Worm (Caenorhabditis elegans) whole organism, young adult: ENCODE results near the gene C04G2.10.

Source experiments
- B0035.1 ChIP-seq: sonication (generic microtip); optimal IDR thresholded peaks from 2 replicates; lab custom pipeline; 2016; ENCODE audit warnings: missing genetic modification characterization, mild to moderate bottlenecking, missing compliant biosample characterization, missing genotype, missing genetic modification reagents
- C06A6.2 ChIP-seq: fragments of 200-800 bp; sonication (Bioruptor generic); conservative IDR thresholded peaks from 2 replicates; pipeline ENCODE4 v1.3.6; 2022; ENCODE audit warnings: missing genetic modification characterization, missing compliant biosample characterization
- F37B4.10 ChIP-seq: fragments of 200-800 bp; sonication (Bioruptor generic); IDR thresholded peaks from 2 replicates; pipeline ENCODE4 v1.3.6; 2022; ENCODE audit warnings: missing genetic modification characterization, missing compliant biosample characterization
- F39B2.1 ChIP-seq: fragments of 200-800 bp; sonication (Bioruptor generic); IDR thresholded peaks from 2 replicates; pipeline ENCODE4 v1.3.6; 2022; ENCODE audit warnings: missing genetic modification reagents, missing genetic modification characterization, missing compliant biosample characterization
- F55B11.4 ChIP-seq: sonication (generic microtip); optimal IDR thresholded peaks from 2 replicates; lab custom pipeline; 2016; ENCODE audit warnings: missing compliant biosample characterization, missing genetic modification characterization, borderline replicate concordance; ENCODE audit not compliant: insufficient read depth
- F57A8.1 ChIP-seq: fragments of 200-800 bp; sonication (Bioruptor generic); optimal IDR thresholded peaks from 2 replicates; lab custom pipeline; 2018; ENCODE audit warnings: mild to moderate bottlenecking, missing genetic modification characterization, moderate library complexity, missing compliant biosample characterization
- Y56A3A.18 ChIP-seq: fragments of 200-800 bp; sonication (Bioruptor generic); IDR thresholded peaks from 2 replicates; pipeline ENCODE4 v1.3.6; 2022; ENCODE audit warnings: missing genetic modification reagents, missing genetic modification characterization, missing compliant biosample characterization
- attf-3 ChIP-seq: fragments of 200-800 bp; sonication (Bioruptor generic); conservative IDR thresholded peaks from 2 replicates; pipeline ENCODE4 v1.3.6; 2022; ENCODE audit warnings: missing genetic modification reagents, missing genetic modification characterization, missing compliant biosample characterization
- bed-1 ChIP-seq: fragments of 200-800 bp; sonication (Bioruptor generic); IDR thresholded peaks from 2 replicates; pipeline ENCODE4 v1.3.6; 2022; ENCODE audit warnings: missing genetic modification reagents, missing genetic modification characterization, missing compliant biosample characterization
- cebp-2 ChIP-seq: fragments of 200-800 bp; sonication (Bioruptor generic); IDR thresholded peaks from 2 replicates; pipeline ENCODE4 v1.3.6; 2022; ENCODE audit warnings: missing genetic modification characterization, missing compliant biosample characterization
- dpff-1 ChIP-seq: sonication (generic microtip); optimal IDR thresholded peaks from 2 replicates; lab custom pipeline; 2017; ENCODE audit warnings: mild to moderate bottlenecking, missing genetic modification characterization, missing compliant biosample characterization
- dpl-1 ChIP-seq: fragments of 150-350 bp; optimal IDR thresholded peaks from 2 replicates; lab custom pipeline; 2014; ENCODE audit warnings: missing biosample characterization, missing genetic modification reagents, missing genetic modification characterization
- him-1 ChIP-seq: sonication (generic microtip); optimal IDR thresholded peaks from 2 replicates; lab custom pipeline; 2016; ENCODE audit warnings: missing genotype, missing genetic modification reagents, missing genetic modification characterization, missing compliant biosample characterization
- hsf-1 ChIP-seq: fragments of 200-800 bp; sonication (Bioruptor generic); IDR thresholded peaks from 2 replicates; pipeline ENCODE4 v1.3.6; 2022; ENCODE audit warnings: missing genetic modification reagents, missing genetic modification characterization, missing compliant biosample characterization
- madf-6 ChIP-seq: fragments of 200-800 bp; sonication (Bioruptor generic); IDR thresholded peaks from 2 replicates; pipeline ENCODE4 v1.3.6; 2022; ENCODE audit warnings: missing genetic modification reagents, missing genetic modification characterization, missing compliant biosample characterization
- mcd-1 ChIP-seq: fragments of 200-800 bp; sonication (Bioruptor generic); IDR thresholded peaks from 2 replicates; pipeline ENCODE4 v1.3.6; 2022; ENCODE audit warnings: missing genetic modification reagents, missing genetic modification characterization, missing compliant biosample characterization
- nhr-120 ChIP-seq: fragments of 200-800 bp; sonication (Bioruptor generic); IDR thresholded peaks from 2 replicates; pipeline ENCODE4 v1.3.6; 2022; ENCODE audit warnings: missing genetic modification characterization, missing compliant biosample characterization
- nhr-27 ChIP-seq: fragments of 200-800 bp; sonication (Bioruptor generic); optimal IDR thresholded peaks from 2 replicates; lab custom pipeline; 2018; ENCODE audit warnings: mild to moderate bottlenecking, missing genetic modification characterization, moderate library complexity, missing compliant biosample characterization
- rpc-1 ChIP-seq, 2 experiments: fragments of 150-350 bp in 1 of 2; sonication (generic microtip) in 1 of 2; optimal IDR thresholded peaks; 2 replicates each; lab custom pipeline; 2014 to 2018; ENCODE audit warnings: missing biosample characterization in 1 of 2, missing genetic modification characterization in 1 of 2, missing genetic modification reagents in 1 of 2, missing genotype in 1 of 2
- snpc-1.3 ChIP-seq: sonication (generic microtip); optimal IDR thresholded peaks from 2 replicates; lab custom pipeline; 2017; ENCODE audit warnings: missing genetic modification characterization, mild to moderate bottlenecking, missing compliant biosample characterization, antibody characterized with exemption, moderate library complexity, missing genotype, missing genetic modification reagents; ENCODE audit not compliant: insufficient read depth
- snpc-3.4 ChIP-seq: sonication (generic microtip); optimal IDR thresholded peaks from 2 replicates; lab custom pipeline; 2017; ENCODE audit warnings: missing genetic modification characterization, mild to moderate bottlenecking, missing compliant biosample characterization, antibody characterized with exemption, moderate library complexity, missing genotype, missing genetic modification reagents
- snpc-4 ChIP-seq, 5 experiments: fragments of 150-350 bp in 1 of 5; sonication (generic microtip) in 4 of 5; optimal IDR thresholded peaks; 2 replicates each; lab custom pipeline; 2014 to 2018; ENCODE audit warnings: missing genetic modification characterization in 5 of 5, missing biosample characterization in 3 of 5, antibody characterized with exemption in 2 of 5, mild to moderate bottlenecking in 2 of 5, missing compliant biosample characterization in 2 of 5, missing genotype in 2 of 5, moderate library complexity in 2 of 5, missing genetic modification reagents in 1 of 5
- sptf-2 ChIP-seq: fragments of 200-800 bp; sonication (Bioruptor generic); optimal IDR thresholded peaks from 2 replicates; lab custom pipeline; 2018; ENCODE audit warnings: mild to moderate bottlenecking, missing genetic modification characterization, missing compliant biosample characterization
- tbx-9 ChIP-seq: sonication (generic microtip); optimal IDR thresholded peaks from 2 replicates; lab custom pipeline; 2016; ENCODE audit warnings: borderline replicate concordance, missing genetic modification characterization, inconsistent platforms, missing compliant biosample characterization
- tlf-1 ChIP-seq: fragments of 200-800 bp; sonication (Bioruptor generic); optimal IDR thresholded peaks from 2 replicates; lab custom pipeline; 2018; ENCODE audit warnings: mild to moderate bottlenecking, missing genetic modification characterization, missing compliant biosample characterization
- unc-130 ChIP-seq: sonication (generic microtip); optimal IDR thresholded peaks from 2 replicates; lab custom pipeline; 2016; ENCODE audit warnings: missing genetic modification reagents, missing genetic modification characterization, missing compliant biosample characterization
- xnd-1 ChIP-seq: sonication (generic microtip); optimal IDR thresholded peaks from 2 replicates; lab custom pipeline; 2016; ENCODE audit warnings: missing genotype, missing genetic modification reagents, missing genetic modification characterization, missing compliant biosample characterization
- ztf-26 ChIP-seq: sonication (generic microtip); optimal IDR thresholded peaks from 2 replicates; lab custom pipeline; 2017; ENCODE audit warnings: missing genetic modification characterization, missing compliant biosample characterization
- ztf-28 ChIP-seq: fragments of 200-800 bp; sonication (Bioruptor generic); IDR thresholded peaks from 2 replicates; pipeline ENCODE4 v1.3.6; 2022; ENCODE audit warnings: missing genetic modification reagents, missing genetic modification characterization, missing compliant biosample characterization

Gene C04G2.10

DNA sequence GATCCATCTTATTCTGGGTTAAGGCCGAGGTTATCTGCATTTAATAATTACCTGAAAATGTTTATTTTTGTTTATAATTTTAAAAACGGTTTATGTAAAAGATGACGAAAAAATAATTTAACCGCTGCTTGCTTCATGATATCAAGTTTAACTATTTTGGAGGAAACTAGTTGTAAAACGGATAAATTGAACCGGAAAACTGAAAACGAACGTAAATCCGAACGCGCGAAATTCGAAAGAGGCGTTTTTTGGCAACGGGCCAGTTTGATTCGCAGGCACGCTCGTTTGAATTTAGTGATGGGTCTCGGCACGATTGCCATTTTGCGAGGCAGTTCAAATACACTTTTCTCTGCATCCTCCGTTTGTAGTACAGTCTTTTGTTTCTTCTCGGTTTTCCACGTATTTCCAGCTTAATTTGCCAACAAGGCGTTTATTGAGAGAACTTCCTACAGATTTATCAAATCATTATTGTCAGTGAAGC, 13.7 kb downstream of the C04G2.10 start, which contains the start of the genes gtbp-1 and K08F4.3 (continued):
- TF ChIP-seq rpc-1 (optimal IDR thresholded peaks at IDR 0.05; lab: Kevin White, UChicago) (no peak), rpc-1 (tag; optimal IDR thresholded peaks at IDR 0.05; lab: Kevin White, UChicago) (no peak), xnd-1 (peak; percentile 8), him-1 (peak; percentile 33), tlf-1 (GFP tag; lab: Kevin White, UChicago) (no peak), sptf-2 (GFP tag; lab: Kevin White, UChicago) (no peak), attf-3 (GFP tag; lab: Robert Waterston, UW) (peak; percentile 47)

- TF ChIP-seq nhr-120 (GFP tag; lab: Robert Waterston, UW): no peak
- no peak for TF ChIP-seq dpl-1 (GFP tag; lab: Kevin White, UChicago)
- TF ChIP-seq nhr-27 (tag; lab: Kevin White, UChicago): no peak
- TF ChIP-seq madf-6: no peak
- TF ChIP-seq F55B11.4 (tag; lab: Kevin White, UChicago): no peak
- TF ChIP-seq F39B2.1 (GFP tag; lab: Robert Waterston, UW): no peak
- TF ChIP-seq snpc-1.3 (tag; lab: Kevin White, UChicago): no peak
- TF ChIP-seq bed-1 (GFP tag; lab: Robert Waterston, UW): no peak
- TF ChIP-seq hsf-1 (GFP tag; lab: Robert Waterston, UW): no peak
- TF ChIP-seq, all 124 proteins: peak for 0
Observed at ce11 chrIV:10129957-10130356, 14.7 kb downstream of the C04G2.10 start, which contains the start of gene glt-3. TSS of gene glt-3 (plus strand) at chrIV:10130257.

DNA sequence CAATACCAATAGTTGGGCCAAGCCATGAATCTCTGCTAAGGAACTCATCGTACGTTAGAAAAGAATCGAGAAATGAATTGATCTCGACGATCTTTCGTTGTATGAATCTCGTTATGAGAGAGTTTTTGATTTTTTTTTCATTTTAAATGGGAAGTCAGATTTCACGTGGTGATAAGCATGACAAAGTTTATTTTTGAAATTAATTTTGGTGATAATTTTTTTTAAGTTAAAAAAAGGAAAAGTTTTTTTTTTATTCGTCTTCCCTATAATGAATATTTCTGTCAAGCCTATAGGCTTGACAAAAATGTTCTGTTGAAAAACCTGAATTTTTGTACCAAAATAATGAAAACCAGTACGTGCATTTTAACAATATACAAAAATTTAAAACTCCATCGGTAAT, 20.6 kb downstream of the C04G2.10 start, which contains the start of gene K08F4.5:
Gene K08F4.5 (minus strand): TSS at position 101 of the 400 bp plus-strand sequence.
- no peak for TF ChIP-seq snpc-4 (GFP tag; optimal IDR thresholded peaks at IDR 0.05; lab: Kevin White, UChicago)
- no peak for TF ChIP-seq snpc-4 (tag; optimal IDR thresholded peaks at IDR 0.05; lab: Kevin White, UChicago)
- no peak for TF ChIP-seq xnd-1
- TF ChIP-seq him-1: no peak
- TF ChIP-seq F37B4.10 (GFP tag; lab: Robert Waterston, UW): no peak
- no peak for TF ChIP-seq ztf-26 (tag; lab: Kevin White, UChicago)

DNA sequence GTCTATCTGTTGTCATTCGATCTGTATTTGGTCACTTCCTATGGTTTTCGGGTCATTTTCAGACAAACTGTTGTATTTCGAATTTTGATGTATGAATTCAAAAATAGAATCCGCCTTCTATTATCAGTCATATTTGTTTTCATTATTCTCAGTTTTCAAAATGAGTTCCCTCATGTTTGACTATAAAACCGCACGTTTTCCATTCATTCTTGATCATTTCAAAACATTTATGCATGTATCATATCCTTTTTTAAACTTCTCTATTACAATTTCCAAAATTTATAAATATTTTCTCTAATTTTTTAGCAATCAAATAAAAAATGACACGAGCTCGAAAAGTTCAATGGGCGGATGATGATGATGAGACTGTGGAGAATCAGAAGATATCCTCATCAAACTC, 22.6 kb downstream of the C04G2.10 start, which contains the start of gene K08F4.12:
Gene K08F4.12 (plus strand): TSS at position 301 of the 400 bp plus-strand sequence.
- TF ChIP-seq B0035.1 (no peak), tbx-9 (tag; lab: Kevin White, UChicago) (no peak), snpc-3.4 (tag; lab: Kevin White, UChicago) (no peak), bed-1 (GFP tag; lab: Robert Waterston, UW) (no peak), Y56A3A.18 (GFP tag; lab: Robert Waterston, UW) (no peak), dpff-1 (tag; lab: Kevin White, UChicago) (no peak), F39B2.1 (GFP tag; lab: Robert Waterston, UW) (no peak), him-1 (no peak), cebp-2 (GFP tag; lab: Robert Waterston, UW) (no peak), nhr-27 (tag; lab: Kevin White, UChicago) (no peak), ztf-28 (GFP tag; lab: Robert Waterston, UW) (no peak), F37B4.10 (GFP tag; lab: Robert Waterston, UW) (no peak), F57A8.1 (GFP tag; lab: Kevin White, UChicago) (no peak), mcd-1 (GFP tag; lab: Robert Waterston, UW) (no peak), C06A6.2 (GFP tag; lab: Robert Waterston, UW) (no peak)
- TF ChIP-seq, all 124 proteins: peak for 0

DNA sequence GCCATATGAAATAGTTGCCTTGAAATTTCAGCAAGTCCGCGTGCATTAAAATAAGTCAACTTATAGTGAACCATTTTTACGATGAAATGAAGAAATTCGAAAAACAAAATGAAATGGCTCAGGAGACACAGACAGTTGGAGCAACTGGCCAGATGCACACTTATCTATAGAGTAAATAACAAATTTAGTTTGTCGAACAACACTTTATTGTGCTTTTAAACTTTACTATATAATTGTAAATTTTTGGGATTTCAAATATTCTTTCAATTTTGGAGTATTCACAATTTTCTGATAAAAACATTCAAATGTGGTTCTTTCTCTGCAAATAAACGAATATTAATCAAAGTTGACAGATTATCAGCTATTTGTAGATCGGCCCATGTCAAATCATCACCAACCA, 24.9 kb downstream of the C04G2.10 start, which contains the start of gene gst-3:
Gene gst-3 (minus strand): TSS at position 101 of the 400 bp plus-strand sequence.
- no peak for TF ChIP-seq unc-130
